Worm (Caenorhabditis elegans): Measurements from ENCODE around the gene zig-6.

zig-6 gene

DNA sequence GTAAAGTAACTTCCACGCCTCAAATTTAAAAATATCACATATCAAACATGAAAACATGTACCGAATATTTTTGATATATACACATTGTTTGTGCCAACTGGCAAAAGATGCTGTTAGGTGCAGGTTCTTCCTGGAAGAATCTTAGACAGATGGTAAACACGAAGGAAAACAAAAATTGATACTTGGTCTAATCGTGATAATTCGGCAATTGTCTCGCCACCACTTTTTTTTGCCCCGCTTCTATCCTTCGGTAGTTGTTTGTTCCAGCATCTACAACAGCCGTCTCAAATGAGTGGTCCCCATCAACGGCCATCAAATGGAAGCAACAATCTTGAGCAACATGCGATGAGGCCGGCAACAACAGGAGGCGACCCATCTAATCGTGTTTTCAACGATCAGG, 8.6 kb upstream of the zig-6 start:
- no peak for TF ChIP-seq mel-28 (tag; optimal IDR thresholded peaks at IDR 0.05; ENCODE audit: borderline replicate concordance)
- TF ChIP-seq gei-17 (GFP tag; optimal IDR thresholded peaks at IDR 0.05): no peak
- no peak for TF ChIP-seq Y53F4B.3 (GFP tag; IDR thresholded peaks at IDR 0.05)
- no peak for TF ChIP-seq ets-4 (GFP tag; optimal IDR thresholded peaks at IDR 0.05)
- TF ChIP-seq rec-8 (tag; optimal IDR thresholded peaks at IDR 0.05): no peak
- TF ChIP-seq nhr-120 (GFP tag; IDR thresholded peaks at IDR 0.05): no peak
- no peak for TF ChIP-seq ztf-3 (GFP tag; optimal IDR thresholded peaks at IDR 0.05)
- no peak for TF ChIP-seq zfh-2 (GFP tag; conservative IDR thresholded peaks at IDR 0.05)
- no peak for TF ChIP-seq nhr-27 (tag; optimal IDR thresholded peaks at IDR 0.05)
- no peak for TF ChIP-seq ceh-40 (GFP tag; IDR thresholded peaks at IDR 0.05)
- no peak for TF ChIP-seq ZK185.1 (tag; optimal IDR thresholded peaks at IDR 0.05; ENCODE audit: poor library complexity, severe bottlenecking)
- no peak for TF ChIP-seq hmg-20 (GFP tag; IDR thresholded peaks at IDR 0.05)
- no peak for TF ChIP-seq F57C9.4 (tag; optimal IDR thresholded peaks at IDR 0.05)
- no peak for TF ChIP-seq madf-8 (GFP tag; conservative IDR thresholded peaks at IDR 0.05)

DNA sequence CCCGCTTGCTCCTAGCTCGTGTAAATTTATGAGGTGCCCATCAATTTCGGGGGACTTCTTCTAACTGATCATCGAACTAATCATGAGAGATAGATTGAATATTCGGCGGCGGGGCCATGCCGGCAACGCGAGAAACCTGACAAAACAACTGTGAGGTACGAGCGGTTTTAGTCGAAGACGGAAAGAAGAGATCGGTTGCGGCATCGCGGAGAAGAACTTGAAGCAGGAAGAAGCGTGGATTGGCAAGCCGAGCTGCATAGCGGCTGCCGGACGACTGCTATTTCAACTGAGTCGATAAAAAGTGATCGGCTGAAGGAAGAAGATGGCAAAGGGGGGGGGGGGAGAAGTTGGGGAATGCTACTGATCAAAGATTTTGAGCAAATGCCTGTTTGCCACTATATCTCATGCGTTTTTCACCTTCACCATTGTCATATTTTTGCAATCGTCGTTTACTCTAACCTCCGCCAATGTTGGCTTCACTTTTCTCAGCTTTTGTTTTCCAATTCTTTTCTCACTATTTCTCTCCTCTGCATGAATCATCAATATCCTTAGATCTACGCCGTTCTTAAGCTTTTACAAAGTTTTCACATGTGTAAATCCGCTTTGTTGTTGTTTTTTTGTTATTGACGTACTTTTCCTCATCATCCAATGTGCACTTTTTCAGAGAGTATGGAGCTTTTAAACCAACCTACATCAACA, 6.7 kb upstream of the zig-6 start, which contains the start of gene pqn-62:
pqn-62 (plus strand) TSS at position 649 of the 699 bp plus-strand sequence.
- no peak for TF ChIP-seq him-1 (tag; optimal IDR thresholded peaks at IDR 0.05)
- no peak for TF ChIP-seq lsl-1 (GFP tag; optimal IDR thresholded peaks at IDR 0.05)
- no peak for TF ChIP-seq snpc-1.3 (tag; optimal IDR thresholded peaks at IDR 0.05; ENCODE audit: insufficient read depth)
- no peak for TF ChIP-seq pbrm-1 (GFP tag; IDR thresholded peaks at IDR 0.05)
- TF ChIP-seq Y53F4B.3 (GFP tag; IDR thresholded peaks at IDR 0.05): no peak
- no peak for TF ChIP-seq athp-1 (tag; optimal IDR thresholded peaks at IDR 0.05)
- TF ChIP-seq attf-3 (GFP tag; conservative IDR thresholded peaks at IDR 0.05): no peak
- TF ChIP-seq mxl-1 (tag; optimal IDR thresholded peaks at IDR 0.05): no peak
- TF ChIP-seq let-607 (tag; optimal IDR thresholded peaks at IDR 0.05): no peak
- no peak for TF ChIP-seq chd-7 (tag; optimal IDR thresholded peaks at IDR 0.05)
- no peak for TF ChIP-seq F23B12.7 (tag; optimal IDR thresholded peaks at IDR 0.05; ENCODE audit: insufficient read depth)
- no peak for TF ChIP-seq ama-1 (optimal IDR thresholded peaks at IDR 0.05)
- TF ChIP-seq ama-1 (GFP tag; optimal IDR thresholded peaks at IDR 0.05): no peak

DNA sequence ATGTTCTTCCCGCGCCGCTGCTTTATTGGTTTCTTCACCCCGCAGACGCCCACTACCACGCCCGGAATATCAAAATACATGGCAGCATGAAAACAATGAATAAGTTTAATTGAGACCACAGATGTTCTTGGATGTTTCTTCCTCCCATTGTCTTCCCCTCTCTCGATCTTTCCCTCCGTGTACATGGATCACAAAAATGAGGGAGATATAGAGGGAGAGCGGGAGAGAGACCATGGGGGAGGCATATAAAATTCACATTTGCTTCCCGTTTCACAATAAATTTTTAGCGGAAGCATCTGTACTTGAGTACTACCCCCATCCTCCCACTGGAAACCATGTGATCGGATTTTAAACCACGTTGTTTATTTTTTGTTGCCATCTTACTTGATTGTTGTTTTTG, 4.5 kb upstream of the zig-6 start:
- TF ChIP-seq cebp-2 (GFP tag; IDR thresholded peaks at IDR 0.05) (no peak), sea-2 (GFP tag; IDR thresholded peaks at IDR 0.05) (no peak), K12H6.12 (tag; optimal IDR thresholded peaks at IDR 0.05) (no peak), madf-8 (GFP tag; conservative IDR thresholded peaks at IDR 0.05) (no peak), hmg-1.2 (GFP tag; IDR thresholded peaks at IDR 0.05) (no peak), snpc-3.4 (tag; optimal IDR thresholded peaks at IDR 0.05) (no peak), ekl-4 (GFP tag; IDR thresholded peaks at IDR 0.05) (no peak), let-607 (tag; optimal IDR thresholded peaks at IDR 0.05) (no peak), F49E8.2 (tag; optimal IDR thresholded peaks at IDR 0.05; ENCODE audit: insufficient read depth) (no peak), ceh-58 (GFP tag; IDR thresholded peaks at IDR 0.05) (no peak), C17E4.6 (GFP tag; IDR thresholded peaks at IDR 0.05) (no peak), gei-17 (GFP tag; optimal IDR thresholded peaks at IDR 0.05) (no peak), B0019.2 (GFP tag; conservative IDR thresholded peaks at IDR 0.05) (no peak), attf-6 (GFP tag; IDR thresholded peaks at IDR 0.05) (no peak)
